Worm (Caenorhabditis elegans) whole organism, midembryonic: ENCODE results near the gene glb-14.

Source experiments
- T22C8.4 ChIP-seq: fragments of 200-800 bp; sonication (Bioruptor generic); IDR thresholded peaks from 2 replicates; pipeline ENCODE4 v1.3.6; 2022; ENCODE audit warnings: missing genetic modification characterization, missing compliant biosample characterization
- flt-1 ChIP-seq: fragments of 200-800 bp; sonication (Bioruptor generic); IDR thresholded peaks from 2 replicates; pipeline ENCODE4 v1.3.6; 2022; ENCODE audit warnings: missing genetic modification characterization, missing compliant biosample characterization
- tab-1 ChIP-seq: fragments of 200-800 bp; sonication (Bioruptor generic); IDR thresholded peaks from 2 replicates; pipeline ENCODE4 v1.3.6; 2022; ENCODE audit warnings: missing genetic modification characterization, missing compliant biosample characterization
- ztf-23 ChIP-seq: fragments of 200-800 bp; sonication (Bioruptor generic); IDR thresholded peaks from 2 replicates; pipeline ENCODE4 v1.3.6; 2022; ENCODE audit warnings: missing genetic modification reagents, missing genetic modification characterization, missing compliant biosample characterization
- ztf-29 ChIP-seq: fragments of 200-800 bp; sonication (Bioruptor generic); IDR thresholded peaks from 2 replicates; pipeline ENCODE4 v1.3.6; 2022; ENCODE audit warnings: missing genetic modification reagents, missing genetic modification characterization, missing compliant biosample characterization

DNA sequence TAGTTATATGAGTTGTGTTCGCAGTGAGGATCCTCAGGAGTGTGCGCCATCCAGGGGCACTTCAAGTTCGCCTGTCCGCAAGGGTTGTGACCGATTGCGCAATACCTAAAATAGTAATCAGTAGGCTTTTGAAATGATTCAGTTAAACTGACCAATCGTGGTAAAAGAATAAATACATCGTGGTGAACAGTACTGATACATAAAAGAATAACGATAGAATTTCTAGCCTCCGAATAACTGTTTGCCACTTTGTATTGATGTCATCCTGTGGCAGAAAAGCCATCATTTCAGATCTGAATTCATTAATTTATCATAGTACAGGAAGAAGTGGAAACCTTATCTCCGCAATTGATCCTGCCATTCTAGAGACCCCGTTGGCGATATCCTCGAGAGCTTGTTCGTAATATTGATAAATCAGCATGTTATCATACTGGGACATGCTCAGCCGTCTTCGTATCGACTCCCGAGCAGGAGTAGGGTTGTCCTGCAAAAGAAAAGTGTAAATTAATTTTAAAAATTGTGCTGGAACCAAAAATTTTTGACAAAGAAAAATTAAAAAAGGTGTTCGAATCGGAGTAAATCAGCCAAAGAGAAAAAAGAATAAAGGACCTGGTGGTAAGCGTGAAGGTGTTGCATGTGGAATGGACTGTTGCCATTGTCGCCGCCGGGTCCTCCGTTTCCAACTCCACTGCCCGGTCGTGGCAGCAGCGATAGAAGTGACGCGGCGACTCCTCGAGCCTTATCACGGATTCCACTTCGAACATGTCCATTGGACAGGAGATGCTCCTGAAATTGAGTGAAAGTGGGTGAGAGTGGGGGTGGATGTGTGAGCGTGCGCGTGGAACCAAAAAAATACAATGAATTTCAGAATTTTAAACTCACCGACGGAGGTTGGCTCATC, 31.7 kb downstream of the glb-14 start:
- TF ChIP-seq ztf-23 (GFP tag; lab: Robert Waterston, UW), result no peak
- TF ChIP-seq ztf-29 (GFP tag; lab: Robert Waterston, UW), result no peak
- TF ChIP-seq T22C8.4 (GFP tag; lab: Robert Waterston, UW), result no peak
- TF ChIP-seq tab-1 (GFP tag; lab: Robert Waterston, UW), result no peak
- TF ChIP-seq flt-1 (GFP tag; lab: Robert Waterston, UW), result no peak
